Fruit fly (Drosophila melanogaster) whole organism, prepupa: ENCODE measurements around the gene CG4565.
A peak's percentile ranks its signal among the peaks of the same experiment; 100 is the strongest.

Source experiments
- Blimp-1 ChIP-seq: fragments of 200-800 bp; sonication (Bioruptor generic); optimal IDR thresholded peaks from 3 replicates; lab custom pipeline; 2017; ENCODE audit warnings: missing biosample characterization, missing genetic modification characterization, mild to moderate bottlenecking, moderate library complexity, missing genetic modification reagents
- CG10631 ChIP-seq: fragments of 200-800 bp; sonication (Bioruptor generic); optimal IDR thresholded peaks from 2 replicates; lab custom pipeline; 2016; ENCODE audit warnings: missing biosample characterization, missing genetic modification characterization
- CG10669 ChIP-seq: fragments of 200-800 bp; sonication (Bioruptor generic); optimal IDR thresholded peaks from 3 replicates; lab custom pipeline; 2018; ENCODE audit warnings: missing biosample characterization, mild to moderate bottlenecking, missing genetic modification characterization, moderate library complexity
- CG11294 ChIP-seq: fragments of 200-800 bp; sonication (Bioruptor generic); IDR thresholded peaks from 2 replicates; pipeline ENCODE4 v1.3.6; 2022; ENCODE audit warnings: missing biosample characterization, missing genetic modification characterization
- CG11762 ChIP-seq: fragments of 200-800 bp; sonication (Bioruptor generic); optimal IDR thresholded peaks from 3 replicates; lab custom pipeline; 2016; ENCODE audit warnings: missing biosample characterization, missing genetic modification characterization; ENCODE audit not compliant: insufficient read depth
- CG11902 ChIP-seq: fragments of 200-800 bp; sonication (Bioruptor generic); optimal IDR thresholded peaks from 3 replicates; lab custom pipeline; 2016; ENCODE audit warnings: missing biosample characterization, missing genetic modification characterization
- CG15336 ChIP-seq: fragments of 200-800 bp; sonication (Bioruptor generic); IDR thresholded peaks from 2 replicates; pipeline ENCODE4 v1.3.6; 2022; ENCODE audit warnings: missing biosample characterization, missing genetic modification characterization
- CG1621 ChIP-seq: fragments of 200-800 bp; sonication (Bioruptor generic); optimal IDR thresholded peaks from 3 replicates; lab custom pipeline; 2018; ENCODE audit warnings: missing biosample characterization, mild to moderate bottlenecking, missing genetic modification characterization
- CG16779 ChIP-seq: fragments of 200-800 bp; sonication (Bioruptor generic); optimal IDR thresholded peaks from 3 replicates; lab custom pipeline; 2017; ENCODE audit warnings: missing biosample characterization, mild to moderate bottlenecking, missing genetic modification characterization
- CG3032 ChIP-seq: fragments of 200-800 bp; optimal IDR thresholded peaks from 2 replicates; lab custom pipeline; 2019; ENCODE audit warnings: missing biosample characterization, mild to moderate bottlenecking, missing genetic modification characterization, moderate library complexity
- CG31627 ChIP-seq: fragments of 200-800 bp; sonication (Bioruptor generic); optimal IDR thresholded peaks from 3 replicates; lab custom pipeline; 2016; ENCODE audit warnings: missing biosample characterization, missing genetic modification characterization
- CG32006 ChIP-seq: fragments of 200-800 bp; sonication (Bioruptor generic); optimal IDR thresholded peaks from 3 replicates; lab custom pipeline; 2017; ENCODE audit warnings: missing biosample characterization, mild to moderate bottlenecking, missing genetic modification characterization
- CG3919 ChIP-seq: fragments of 200-800 bp; sonication (Bioruptor generic); optimal IDR thresholded peaks from 3 replicates; lab custom pipeline; 2016; ENCODE audit warnings: missing biosample characterization, missing genetic modification characterization
- CG4318 ChIP-seq: fragments of 200-800 bp; sonication (Bioruptor generic); optimal IDR thresholded peaks from 3 replicates; lab custom pipeline; 2017; ENCODE audit warnings: missing biosample characterization, mild to moderate bottlenecking, missing genetic modification characterization
- CG6163 ChIP-seq: fragments of 200-800 bp; sonication (Bioruptor generic); IDR thresholded peaks from 3 replicates; pipeline ENCODE4 v1.3.6; 2022; ENCODE audit warnings: missing biosample characterization, missing genetic modification characterization
- CG6276 ChIP-seq: fragments of 200-800 bp; sonication (Bioruptor generic); optimal IDR thresholded peaks from 2 replicates; lab custom pipeline; 2017; ENCODE audit warnings: missing biosample characterization, mild to moderate bottlenecking, missing genetic modification characterization
- CG6792 ChIP-seq: fragments of 200-800 bp; sonication (Bioruptor generic); optimal IDR thresholded peaks from 3 replicates; lab custom pipeline; 2016; ENCODE audit warnings: missing biosample characterization, missing genetic modification characterization
- CG6854 ChIP-seq: fragments of 200-800 bp; sonication (Bioruptor generic); optimal IDR thresholded peaks from 2 replicates; lab custom pipeline; 2017; ENCODE audit warnings: missing biosample characterization, mild to moderate bottlenecking, missing genetic modification characterization
- CG7368 ChIP-seq: fragments of 200-800 bp; sonication (Bioruptor generic); optimal IDR thresholded peaks from 3 replicates; lab custom pipeline; 2016; ENCODE audit warnings: missing biosample characterization, missing genetic modification characterization
- CG8119 ChIP-seq: fragments of 200-800 bp; sonication (Bioruptor generic); IDR thresholded peaks from 3 replicates; pipeline ENCODE4 v1.3.6; 2022; ENCODE audit warnings: missing biosample characterization, missing genetic modification characterization
- CG8319 ChIP-seq: fragments of 200-800 bp; sonication (Bioruptor generic); optimal IDR thresholded peaks from 3 replicates; lab custom pipeline; 2016; ENCODE audit warnings: missing biosample characterization, missing genetic modification characterization
- CG8632 ChIP-seq: fragments of 200-800 bp; sonication (Bioruptor generic); optimal IDR thresholded peaks from 3 replicates; lab custom pipeline; 2016; ENCODE audit warnings: missing biosample characterization, missing genetic modification characterization
- CG9139 ChIP-seq: fragments of 200-800 bp; sonication (Bioruptor generic); optimal IDR thresholded peaks from 3 replicates; lab custom pipeline; 2017; ENCODE audit warnings: missing biosample characterization, mild to moderate bottlenecking, missing genetic modification characterization
- Eip75B ChIP-seq: fragments of 200-800 bp; sonication (Bioruptor generic); optimal IDR thresholded peaks from 3 replicates; lab custom pipeline; 2016; ENCODE audit warnings: missing biosample characterization, missing genetic modification characterization
- Eip93F ChIP-seq: fragments of 200-800 bp; sonication (Bioruptor generic); optimal IDR thresholded peaks from 2 replicates; lab custom pipeline; 2016; ENCODE audit warnings: missing biosample characterization, mild to moderate bottlenecking, missing genetic modification characterization
- Ets21C ChIP-seq: fragments of 200-800 bp; sonication (Bioruptor generic); optimal IDR thresholded peaks from 3 replicates; lab custom pipeline; 2016; ENCODE audit warnings: missing biosample characterization, missing genetic modification characterization
- Ets96B ChIP-seq: fragments of 200-800 bp; optimal IDR thresholded peaks from 2 replicates; lab custom pipeline; 2019; ENCODE audit warnings: missing biosample characterization, mild to moderate bottlenecking, missing genetic modification characterization, moderate library complexity
- Gug ChIP-seq: fragments of 200-800 bp; sonication (Bioruptor generic); IDR thresholded peaks from 2 replicates; pipeline ENCODE4 v1.3.6; 2022; ENCODE audit warnings: missing biosample characterization, missing genetic modification characterization
- Hr38 ChIP-seq: sonication (Bioruptor generic); optimal IDR thresholded peaks from 2 replicates; lab custom pipeline; 2016; ENCODE audit warnings: missing biosample characterization, missing genetic modification characterization
- Hr4 ChIP-seq: fragments of 200-800 bp; sonication (Bioruptor generic); optimal IDR thresholded peaks from 3 replicates; lab custom pipeline; 2016; ENCODE audit warnings: missing biosample characterization, missing genetic modification characterization
- Lpt ChIP-seq: fragments of 200-800 bp; sonication (Bioruptor generic); optimal IDR thresholded peaks from 3 replicates; lab custom pipeline; 2016; ENCODE audit warnings: missing biosample characterization, missing genetic modification characterization
- OdsH ChIP-seq: fragments of 200-800 bp; sonication (Bioruptor generic); optimal IDR thresholded peaks from 3 replicates; lab custom pipeline; 2016; ENCODE audit warnings: missing biosample characterization, missing genetic modification characterization
- Smox ChIP-seq: fragments of 200-800 bp; sonication (Bioruptor generic); optimal IDR thresholded peaks from 3 replicates; lab custom pipeline; 2016; ENCODE audit warnings: missing biosample characterization, missing genetic modification characterization
- Sox102F ChIP-seq: fragments of 200-800 bp; sonication (Bioruptor generic); optimal IDR thresholded peaks from 2 replicates; lab custom pipeline; 2016; ENCODE audit warnings: missing biosample characterization, mild to moderate bottlenecking, missing genetic modification characterization
- Sox14 ChIP-seq: fragments of 200-800 bp; sonication (Bioruptor generic); optimal IDR thresholded peaks from 3 replicates; lab custom pipeline; 2016; ENCODE audit warnings: missing biosample characterization, missing genetic modification characterization
- Sox15 ChIP-seq: fragments of 200-800 bp; sonication (Bioruptor generic); optimal IDR thresholded peaks from 3 replicates; lab custom pipeline; 2016; ENCODE audit warnings: missing biosample characterization, missing genetic modification characterization
- achi ChIP-seq: fragments of 200-800 bp; sonication (Bioruptor generic); optimal IDR thresholded peaks from 3 replicates; lab custom pipeline; 2016; ENCODE audit warnings: missing biosample characterization, missing genetic modification characterization
- cyc ChIP-seq: fragments of 200-800 bp; sonication (Bioruptor generic); optimal IDR thresholded peaks from 3 replicates; lab custom pipeline; 2016; ENCODE audit warnings: missing biosample characterization, missing genetic modification characterization
- dsx ChIP-seq: fragments of 200-800 bp; optimal IDR thresholded peaks from 3 replicates; lab custom pipeline; 2019; ENCODE audit warnings: missing biosample characterization, mild to moderate bottlenecking, missing genetic modification characterization, moderate library complexity; ENCODE audit not compliant: poor library complexity, severe bottlenecking
- eg ChIP-seq: fragments of 200-800 bp; sonication (Bioruptor generic); IDR thresholded peaks from 3 replicates; pipeline ENCODE4 v1.3.6; 2022; ENCODE audit warnings: missing biosample characterization, missing genetic modification characterization
- esn ChIP-seq: fragments of 200-800 bp; sonication (Bioruptor generic); optimal IDR thresholded peaks from 2 replicates; lab custom pipeline; 2016; ENCODE audit warnings: missing biosample characterization, mild to moderate bottlenecking, missing genetic modification characterization, moderate library complexity
- fd59A ChIP-seq: fragments of 200-800 bp; sonication (Bioruptor generic); optimal IDR thresholded peaks from 2 replicates; lab custom pipeline; 2017; ENCODE audit warnings: missing biosample characterization, mild to moderate bottlenecking, missing genetic modification characterization, missing genetic modification reagents
- fd85E ChIP-seq: fragments of 200-800 bp; sonication (Bioruptor generic); optimal IDR thresholded peaks from 3 replicates; lab custom pipeline; 2016; ENCODE audit warnings: missing biosample characterization, missing genetic modification characterization
- fkh ChIP-seq: fragments of 200-800 bp; sonication (Bioruptor generic); optimal IDR thresholded peaks from 3 replicates; lab custom pipeline; 2017; ENCODE audit warnings: missing biosample characterization, mild to moderate bottlenecking, missing genetic modification characterization, moderate library complexity
- lz ChIP-seq: fragments of 200-800 bp; sonication (Bioruptor generic); optimal IDR thresholded peaks from 3 replicates; lab custom pipeline; 2016; ENCODE audit warnings: missing biosample characterization, missing genetic modification characterization
- net ChIP-seq: fragments of 200-800 bp; sonication (Bioruptor generic); optimal IDR thresholded peaks from 3 replicates; lab custom pipeline; 2016; ENCODE audit warnings: missing biosample characterization, missing genetic modification characterization
- pdm3 ChIP-seq: fragments of 200-800 bp; sonication (Bioruptor generic); optimal IDR thresholded peaks from 3 replicates; lab custom pipeline; 2016; ENCODE audit warnings: missing biosample characterization, missing genetic modification characterization
- salr ChIP-seq, 2 experiments: fragments of 200-800 bp; sonication (Bioruptor generic); optimal IDR thresholded peaks; 3 replicates each; lab custom pipeline; 2016 to 2018; ENCODE audit warnings: missing biosample characterization in 2 of 2, missing genetic modification characterization in 2 of 2, mild to moderate bottlenecking in 1 of 2
- spab ChIP-seq: fragments of 200-800 bp; sonication (Bioruptor generic); optimal IDR thresholded peaks from 2 replicates; lab custom pipeline; 2017; ENCODE audit warnings: missing biosample characterization, mild to moderate bottlenecking, missing genetic modification characterization, missing genetic modification reagents
- ss ChIP-seq, 2 experiments: fragments of 200-800 bp; sonication (Bioruptor generic); optimal IDR thresholded peaks; 2 replicates in 1 of 2; 3 replicates in 1 of 2; lab custom pipeline; 2017 to 2018; ENCODE audit warnings: mild to moderate bottlenecking in 2 of 2, missing biosample characterization in 2 of 2, missing genetic modification characterization in 2 of 2, moderate library complexity in 1 of 2

The CG4565 gene

dm6 chr3R:10828688-10829087 lies 23.8 kb upstream of the CG4565 start (continued):
- TF ChIP-seq salr (GFP tag; optimal IDR thresholded peaks at IDR 0.05; lab: Kevin White, UChicago): no peak

dm6 chr3R:10829746-10830145 lies 22.8 kb upstream of the CG4565 start:
- TF ChIP-seq CG16779 (tag; lab: Kevin White, UChicago): no peak
- 0 out of 3 replicates have a peak, but pooled peaks have one; percentile 15 for TF ChIP-seq CG8119 (GFP tag; lab: Robert Waterston, UW)
- no peak for TF ChIP-seq fkh
- TF ChIP-seq Sox102F (GFP tag; lab: Kevin White, UChicago): no peak
- TF ChIP-seq achi (GFP tag; lab: Kevin White, UChicago): peak; percentile 31
- TF ChIP-seq fd85E: no peak
- TF ChIP-seq dsx: peak; percentile 45
- TF ChIP-seq CG6792: no peak
- no peak for TF ChIP-seq Hr38 (GFP tag; lab: Kevin White, UChicago)
- TF ChIP-seq CG10631 (GFP tag; lab: Kevin White, UChicago): peak; percentile 58
- TF ChIP-seq CG3919 (GFP tag; lab: Kevin White, UChicago): peak; percentile 30
- TF ChIP-seq Eip93F (GFP tag; lab: Kevin White, UChicago): no peak
- TF ChIP-seq CG15336 (GFP tag; lab: Robert Waterston, UW): no peak
- peak; percentile 57 for TF ChIP-seq spab (GFP tag; lab: Kevin White, UChicago)
- no peak for TF ChIP-seq CG6854 (GFP tag; lab: Kevin White, UChicago)
- no peak for TF ChIP-seq cyc
- TF ChIP-seq CG10669 (GFP tag; lab: Kevin White, UChicago): peak; percentile 69
- no peak for TF ChIP-seq Hr4 (GFP tag; lab: Kevin White, UChicago)
- TF ChIP-seq Blimp-1 (GFP tag; lab: Kevin White, UChicago): no peak
- TF ChIP-seq CG11294 (GFP tag; lab: Robert Waterston, UW): no peak
- TF ChIP-seq CG8632 (GFP tag; lab: Kevin White, UChicago): no peak
- TF ChIP-seq CG6276 (GFP tag; lab: Kevin White, UChicago): no peak
- TF ChIP-seq CG31627: no peak
- no peak for TF ChIP-seq Gug (GFP tag; lab: Robert Waterston, UW)
- no peak for TF ChIP-seq CG11762
- no peak for TF ChIP-seq CG7368 (GFP tag; lab: Kevin White, UChicago)
- TF ChIP-seq fd59A (GFP tag; lab: Kevin White, UChicago): peak; percentile 66
- TF ChIP-seq ss (GFP tag; optimal IDR thresholded peaks at IDR 0.05; lab: Kevin White, UChicago): peak; percentile 55 to 61
- TF ChIP-seq pdm3: peak; percentile 34
- TF ChIP-seq Sox14: peak; percentile 48
- no peak for TF ChIP-seq lz (GFP tag; lab: Kevin White, UChicago)
- peak; percentile 56 for TF ChIP-seq Eip75B
- no peak for TF ChIP-seq CG4318
- no peak for TF ChIP-seq Sox15
- TF ChIP-seq CG11902 (GFP tag; lab: Kevin White, UChicago): no peak
- TF ChIP-seq CG8319 (GFP tag; lab: Kevin White, UChicago): no peak
- TF ChIP-seq eg (GFP tag; lab: Robert Waterston, UW): no peak
- no peak for TF ChIP-seq Smox
- no peak for TF ChIP-seq esn
- TF ChIP-seq Lpt (GFP tag; lab: Kevin White, UChicago): no peak
- TF ChIP-seq Ets96B (tag; lab: Kevin White, UChicago): peak; percentile 74
- peak; percentile 24 for TF ChIP-seq OdsH (GFP tag; lab: Kevin White, UChicago)
- TF ChIP-seq CG6163: 0 out of 3 replicates have a peak, but pooled peaks have one; percentile 35
- TF ChIP-seq CG1621 (tag; lab: Kevin White, UChicago): peak; percentile 51
- peak; percentile 47 for TF ChIP-seq CG32006 (GFP tag; lab: Kevin White, UChicago)
- TF ChIP-seq Ets21C (GFP tag; lab: Kevin White, UChicago): no peak
- peak; percentile 8 for TF ChIP-seq CG9139 (GFP tag; lab: Kevin White, UChicago)
- TF ChIP-seq net (GFP tag; lab: Kevin White, UChicago): no peak
- TF ChIP-seq CG3032: peak; percentile 80
- peak; percentile 24 to 43 for TF ChIP-seq salr (GFP tag; optimal IDR thresholded peaks at IDR 0.05; lab: Kevin White, UChicago)
